Fruit fly (Drosophila melanogaster) whole organism, wandering third instar larva: ENCODE measurements around the gene CG5390.

ENCODE experiments used
- Abd-B ChIP-seq: fragments of >200 bp; optimal IDR thresholded peaks from 2 replicates; lab custom pipeline; 2017; ENCODE audit warnings: missing biosample characterization, missing genetic modification characterization
- CG32264 ChIP-seq: fragments of 200-800 bp; sonication (Bioruptor generic); optimal IDR thresholded peaks from 2 replicates; lab custom pipeline; 2016; ENCODE audit warnings: missing biosample characterization, missing genetic modification characterization
- CrebA ChIP-seq: fragments of 200-800 bp; sonication (Bioruptor generic); optimal IDR thresholded peaks from 2 replicates; lab custom pipeline; 2016; ENCODE audit warnings: missing biosample characterization, mild to moderate bottlenecking, missing genetic modification characterization, borderline replicate concordance
- Dfd ChIP-seq: fragments of >200 bp; optimal IDR thresholded peaks from 2 replicates; lab custom pipeline; 2017; ENCODE audit warnings: missing biosample characterization, missing genetic modification characterization
- Dif ChIP-seq: fragments of 200-275, 200-300 bp; sonication (Bioruptor generic); optimal IDR thresholded peaks from 2 replicates; lab custom pipeline; 2018; ENCODE audit warnings: missing biosample characterization, missing genetic modification characterization; ENCODE audit not compliant: partially characterized antibody
- HLH106 ChIP-seq: fragments of 200-800 bp; optimal IDR thresholded peaks from 3 replicates; lab custom pipeline; 2019; ENCODE audit warnings: missing biosample characterization, mild to moderate bottlenecking, missing genetic modification characterization, moderate library complexity
- Hnf4 ChIP-seq: fragments of 200-800 bp; sonication (Bioruptor generic); optimal IDR thresholded peaks from 2 replicates; lab custom pipeline; 2016; ENCODE audit warnings: missing biosample characterization, mild to moderate bottlenecking, missing genetic modification characterization
- Hr83 ChIP-seq: fragments of 200-300 bp; sonication (Bioruptor generic); optimal IDR thresholded peaks from 2 replicates; lab custom pipeline; 2016; ENCODE audit warnings: missing biosample characterization, mild to moderate bottlenecking, missing genetic modification characterization, moderate library complexity; ENCODE audit not compliant: poor library complexity, severe bottlenecking
- Jra ChIP-seq: sonication (Bioruptor generic); optimal IDR thresholded peaks from 2 replicates; lab custom pipeline; 2016; ENCODE audit warnings: missing biosample characterization, missing genetic modification characterization
- Mio ChIP-seq: sonication (Bioruptor generic); optimal IDR thresholded peaks from 2 replicates; lab custom pipeline; 2016; ENCODE audit warnings: missing biosample characterization, missing genetic modification characterization
- Myc ChIP-seq: fragments of >200 bp; optimal IDR thresholded peaks from 2 replicates; lab custom pipeline; 2017
- Rel ChIP-seq, 2 experiments: fragments of 200-800 bp; sonication (Bioruptor generic) in 1 of 2; optimal IDR thresholded peaks; 2 replicates in 1 of 2; 3 replicates in 1 of 2; lab custom pipeline; 2016 to 2019; ENCODE audit warnings: mild to moderate bottlenecking in 2 of 2, missing biosample characterization in 2 of 2, missing genetic modification characterization in 2 of 2, moderate library complexity in 1 of 2
- Sp1 ChIP-seq: fragments of 200-800 bp; sonication (Bioruptor generic); optimal IDR thresholded peaks from 3 replicates; lab custom pipeline; 2019; ENCODE audit warnings: missing biosample characterization, mild to moderate bottlenecking, missing genetic modification characterization, moderate library complexity
- Vsx2 ChIP-seq: fragments of 200-300, 225-300 bp; sonication (Bioruptor generic); optimal IDR thresholded peaks from 2 replicates; lab custom pipeline; 2018; ENCODE audit warnings: missing biosample characterization, missing genetic modification characterization; ENCODE audit not compliant: partially characterized antibody
- dl ChIP-seq, 2 experiments: fragments of 175-275, 200-275 bp in 1 of 2; fragments of 200-275 bp in 1 of 2; sonication (Bioruptor generic); optimal IDR thresholded peaks; lab custom pipeline; 2018; ENCODE audit warnings: mild to moderate bottlenecking in 2 of 2, missing biosample characterization in 2 of 2, missing genetic modification characterization in 2 of 2, moderate library complexity in 2 of 2; ENCODE audit not compliant: partially characterized antibody in 2 of 2, insufficient read depth in 1 of 2
- dsf ChIP-seq: sonication (Bioruptor generic); optimal IDR thresholded peaks from 2 replicates; lab custom pipeline; 2016; ENCODE audit warnings: missing biosample characterization, missing genetic modification characterization, borderline replicate concordance
- foxo ChIP-seq, 2 experiments: fragments of 200-800 bp; sonication (Bioruptor generic); optimal IDR thresholded peaks; 2 replicates in 1 of 2; 3 replicates in 1 of 2; lab custom pipeline; 2016 to 2017; ENCODE audit warnings: missing biosample characterization in 2 of 2, missing genetic modification characterization in 2 of 2
- fru ChIP-seq: fragments of 200-800 bp; sonication (Bioruptor generic); optimal IDR thresholded peaks from 3 replicates; lab custom pipeline; 2016; ENCODE audit warnings: missing biosample characterization, mild to moderate bottlenecking, missing genetic modification characterization
- lola ChIP-seq: fragments of >200 bp; optimal IDR thresholded peaks from 2 replicates; lab custom pipeline; 2017; ENCODE audit warnings: missing biosample characterization, missing genetic modification characterization
- pan ChIP-seq: fragments of >200 bp; optimal IDR thresholded peaks from 2 replicates; lab custom pipeline; 2017
- psq ChIP-seq: fragments of 200-800 bp; sonication (Bioruptor generic); optimal IDR thresholded peaks from 3 replicates; lab custom pipeline; 2017; ENCODE audit warnings: missing biosample characterization, mild to moderate bottlenecking, missing genetic modification characterization, moderate library complexity
- rgr ChIP-seq: fragments of 200-800 bp; sonication (Bioruptor generic); optimal IDR thresholded peaks from 3 replicates; lab custom pipeline; 2016; ENCODE audit warnings: missing biosample characterization, mild to moderate bottlenecking, missing genetic modification characterization
- sage ChIP-seq: fragments of 200-800 bp; sonication (Bioruptor generic); optimal IDR thresholded peaks from 2 replicates; lab custom pipeline; 2016; ENCODE audit warnings: missing biosample characterization, mild to moderate bottlenecking, missing genetic modification characterization
- sv ChIP-seq: fragments of 200-800 bp; sonication (Bioruptor generic); optimal IDR thresholded peaks from 3 replicates; lab custom pipeline; 2016; ENCODE audit warnings: missing biosample characterization, missing genetic modification characterization
- tai ChIP-seq: sonication (Bioruptor generic); optimal IDR thresholded peaks from 2 replicates; lab custom pipeline; 2016; ENCODE audit warnings: missing biosample characterization, missing genetic modification characterization
- usp ChIP-seq: fragments of >200 bp; optimal IDR thresholded peaks from 2 replicates; lab custom pipeline; 2017; ENCODE audit warnings: missing biosample characterization, missing genetic modification characterization
- woc ChIP-seq: sonication (Bioruptor generic); optimal IDR thresholded peaks from 2 replicates; lab custom pipeline; 2016; ENCODE audit warnings: missing biosample characterization, mild to moderate bottlenecking, missing genetic modification characterization

Gene CG5390

dm6 chr2L:10311822-10312221 lies 5.4 kb upstream of the CG5390 start:
- TF ChIP-seq tai (GFP tag; lab: Kevin White, UChicago) (peak; percentile 1), Dif (GFP tag; lab: Kevin White, UChicago) (no peak), Vsx2 (GFP tag; lab: Kevin White, UChicago) (no peak), sage (GFP tag; lab: Kevin White, UChicago) (peak; percentile 47), Sp1 (no peak), usp (no peak), dsf (GFP tag; lab: Kevin White, UChicago) (no peak), Myc (lab: Kevin White, UChicago) (peak; percentile 10)

DNA sequence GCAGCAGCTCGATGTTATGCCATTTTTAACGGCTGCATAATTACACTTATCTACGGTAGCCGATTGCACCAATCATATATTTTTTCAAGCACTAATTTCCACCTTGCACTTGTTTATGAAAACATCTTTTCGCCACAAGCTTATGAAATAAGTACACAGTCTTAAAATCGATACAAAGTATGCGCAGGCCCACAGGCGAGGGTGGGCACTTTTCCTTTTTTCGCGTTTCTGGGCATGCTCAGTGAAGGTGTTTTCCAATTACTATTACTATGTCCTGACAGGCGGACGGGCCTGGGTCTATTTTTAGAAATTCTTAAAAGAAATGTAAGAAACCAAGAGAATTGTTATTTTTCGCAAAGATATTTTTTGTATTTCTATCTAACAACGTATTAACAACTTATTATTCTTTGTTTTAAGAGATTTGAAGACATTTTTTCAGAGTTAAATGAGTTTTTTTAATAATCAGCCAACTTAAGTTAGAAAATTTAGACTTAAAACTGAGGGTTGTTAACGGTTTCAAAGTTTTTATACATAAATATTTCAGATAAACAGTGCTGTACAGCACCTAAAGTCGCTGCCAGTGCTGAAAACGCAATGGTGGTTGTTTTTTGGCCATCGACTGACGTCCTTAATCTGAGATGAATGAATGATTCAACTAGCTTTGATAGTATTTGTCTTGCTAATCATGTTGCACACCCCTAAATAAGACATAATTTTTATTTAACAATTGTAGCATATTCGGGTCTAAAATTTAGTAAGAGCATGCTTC lies 4.4 kb upstream of the CG5390 start, which contains the start of gene Cdk5alpha:
Gene Cdk5alpha (minus strand): TSS at position 343 of the 769 bp plus-strand sequence.
- TF ChIP-seq Hnf4 (GFP tag; lab: Kevin White, UChicago) (peak; percentile 33), dsf (GFP tag; lab: Kevin White, UChicago) (no peak), sv (GFP tag; lab: Kevin White, UChicago) (no peak), fru (no peak), Mio (GFP tag; lab: Kevin White, UChicago) (no peak), Hr83 (GFP tag; lab: Kevin White, UChicago) (peak; percentile 6), tai (GFP tag; lab: Kevin White, UChicago) (peak; percentile 59), psq (GFP tag; lab: Kevin White, UChicago) (no peak), sage (GFP tag; lab: Kevin White, UChicago) (no peak), Dfd (GFP tag; lab: Kevin White, UChicago) (no peak), Rel (GFP tag; optimal IDR thresholded peaks at IDR 0.05; lab: Kevin White, UChicago) (no peak), Rel (tag; optimal IDR thresholded peaks at IDR 0.05; lab: Kevin White, UChicago) (no peak), lola (GFP tag; lab: Kevin White, UChicago) (no peak), Dif (GFP tag; lab: Kevin White, UChicago) (no peak), Vsx2 (GFP tag; lab: Kevin White, UChicago) (no peak), dl (GFP tag; optimal IDR thresholded peaks at IDR 0.05; lab: Kevin White, UChicago; ENCODE audit: insufficient read depth in 1 of 2, partially characterized antibody in 2 of 2) (no peak)

DNA sequence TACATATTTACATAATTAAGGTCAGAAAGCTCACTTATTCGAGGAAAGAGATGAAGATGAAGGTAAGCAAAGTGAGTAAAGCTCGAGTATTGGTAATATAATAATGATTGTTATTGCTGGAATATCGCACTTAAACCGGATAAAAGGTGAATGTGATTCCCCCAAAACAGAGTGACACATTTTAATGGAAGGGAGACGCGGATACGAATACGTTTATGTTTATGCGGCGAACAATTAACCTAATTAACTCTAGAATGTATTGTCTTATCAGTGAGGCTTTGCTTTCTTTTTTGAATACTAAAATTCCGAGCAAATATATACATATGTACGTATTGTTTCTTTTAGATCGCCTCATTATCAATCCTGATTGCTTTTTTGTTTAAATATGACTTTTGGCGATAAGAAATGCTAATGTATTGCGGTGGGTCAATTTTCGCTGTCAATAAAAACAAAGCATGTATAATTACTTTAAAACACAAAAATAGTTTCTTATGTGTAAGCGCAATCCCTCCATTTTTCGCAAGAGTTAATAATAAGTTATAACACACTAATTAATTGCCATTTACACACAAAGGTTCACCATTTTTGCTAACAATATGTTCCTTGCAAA lies 751 bp downstream of the CG5390 start:
- TF ChIP-seq Hr83 (GFP tag; lab: Kevin White, UChicago) (no peak), tai (GFP tag; lab: Kevin White, UChicago) (no peak), CG32264 (GFP tag; lab: Kevin White, UChicago) (no peak), Rel (GFP tag; optimal IDR thresholded peaks at IDR 0.05; lab: Kevin White, UChicago) (no peak), Rel (tag; optimal IDR thresholded peaks at IDR 0.05; lab: Kevin White, UChicago) (peak; percentile 92), Hnf4 (GFP tag; lab: Kevin White, UChicago) (no peak), fru (no peak), usp (no peak), Jra (no peak)

DNA sequence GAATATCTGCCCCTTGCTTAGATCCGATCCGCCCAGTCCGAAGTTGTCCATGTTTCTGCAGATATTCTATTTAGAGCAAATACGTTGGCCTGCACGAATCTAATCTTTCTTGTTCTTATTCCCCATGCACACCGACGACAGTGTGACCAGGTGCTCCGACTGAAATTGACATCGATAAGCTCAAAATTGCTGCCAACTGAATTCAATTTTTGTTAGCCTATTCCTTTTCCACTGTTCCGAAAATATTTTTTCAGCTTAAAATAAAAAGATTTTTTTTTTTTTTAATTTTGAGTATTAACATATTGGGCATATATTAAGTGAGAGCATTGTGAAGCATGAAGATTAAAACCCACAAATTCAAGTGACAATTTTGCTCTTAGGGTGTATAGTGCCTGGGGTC lies 2.6 kb downstream of the CG5390 start, which contains the start of gene nmd:
Gene nmd (minus strand): TSS at position 162 of the 400 bp plus-strand sequence.
- TF ChIP-seq tai (GFP tag; lab: Kevin White, UChicago), result no peak
- no peak for TF ChIP-seq foxo (GFP tag; optimal IDR thresholded peaks at IDR 0.05; lab: Kevin White, UChicago)
- TF ChIP-seq Rel (GFP tag; optimal IDR thresholded peaks at IDR 0.05; lab: Kevin White, UChicago), result no peak
- peak; percentile 70 for TF ChIP-seq Rel (tag; optimal IDR thresholded peaks at IDR 0.05; lab: Kevin White, UChicago)
- no peak for TF ChIP-seq rgr (GFP tag; lab: Kevin White, UChicago)
- peak; percentile 21 for TF ChIP-seq HLH106 (tag; lab: Kevin White, UChicago)
- TF ChIP-seq Abd-B (GFP tag; lab: Kevin White, UChicago), result no peak
- TF ChIP-seq pan (lab: Kevin White, UChicago), result no peak
- no peak for TF ChIP-seq Myc (lab: Kevin White, UChicago)
- TF ChIP-seq Dfd (GFP tag; lab: Kevin White, UChicago), result no peak
- no peak for TF ChIP-seq Vsx2 (GFP tag; lab: Kevin White, UChicago)
- peak; percentile 69 for TF ChIP-seq woc
- no peak for TF ChIP-seq CrebA (GFP tag; lab: Kevin White, UChicago)
